Worm (Caenorhabditis elegans) whole organism, L4 larva: ENCODE measurements around the gene unc-105.

Experiments used
- F44E2.7 ChIP-seq: fragments of 200-800 bp; sonication (Bioruptor generic); IDR thresholded peaks from 2 replicates; pipeline ENCODE4 v2.1.2; 2022; ENCODE audit warnings: missing genetic modification characterization, missing compliant biosample characterization
- F49E8.2 ChIP-seq: sonication (generic microtip); optimal IDR thresholded peaks from 2 replicates; lab custom pipeline; 2016; ENCODE audit warnings: missing compliant biosample characterization, mild to moderate bottlenecking, missing genetic modification characterization, borderline replicate concordance
- T26A8.4 ChIP-seq: fragments of 200-800 bp; sonication (Bioruptor generic); IDR thresholded peaks from 2 replicates; pipeline ENCODE4 v1.3.6; 2022; ENCODE audit warnings: missing genetic modification characterization, missing compliant biosample characterization
- Y48G9A.11 ChIP-seq: fragments of 200-800 bp; sonication (Bioruptor generic); IDR thresholded peaks from 2 replicates; pipeline ENCODE4 v1.3.6; 2022; ENCODE audit warnings: missing genetic modification reagents, missing genetic modification characterization, missing compliant biosample characterization
- Y75B8A.6 ChIP-seq: fragments of 200-800 bp; sonication (Bioruptor generic); IDR thresholded peaks from 2 replicates; pipeline ENCODE4 v1.3.6; 2022; ENCODE audit warnings: missing genetic modification reagents, missing genetic modification characterization, missing compliant biosample characterization
- aly-2 ChIP-seq: sonication (generic microtip); optimal IDR thresholded peaks from 2 replicates; lab custom pipeline; 2018; ENCODE audit warnings: missing biosample characterization, missing genetic modification characterization
- ama-1 ChIP-seq: fragments of 150-350 bp; optimal IDR thresholded peaks from 2 replicates; lab custom pipeline; 2014; ENCODE audit warnings: inconsistent platforms, mixed read lengths
- arid-1 ChIP-seq: fragments of 200-800 bp; sonication (Bioruptor generic); conservative IDR thresholded peaks from 2 replicates; pipeline ENCODE4 v1.3.6; 2022; ENCODE audit warnings: missing genetic modification reagents, missing genetic modification characterization, missing compliant biosample characterization
- ctbp-1 ChIP-seq: fragments of 200-800 bp; sonication (Bioruptor generic); IDR thresholded peaks from 2 replicates; pipeline ENCODE4 v1.3.6; 2022; ENCODE audit warnings: missing genetic modification reagents, missing genetic modification characterization, missing compliant biosample characterization
- dpl-1 ChIP-seq: fragments of 150-350 bp; optimal IDR thresholded peaks from 2 replicates; lab custom pipeline; 2014; ENCODE audit warnings: missing biosample characterization, missing genetic modification reagents, missing genetic modification characterization
- duxl-1 ChIP-seq: sonication (generic microtip); optimal IDR thresholded peaks from 2 replicates; lab custom pipeline; 2016; ENCODE audit warnings: mild to moderate bottlenecking, missing genetic modification characterization, moderate library complexity, missing compliant biosample characterization; ENCODE audit not compliant: poor library complexity
- dve-1 ChIP-seq: sonication (generic microtip); optimal IDR thresholded peaks from 2 replicates; lab custom pipeline; 2017; ENCODE audit warnings: antibody characterized with exemption, mild to moderate bottlenecking, missing genetic modification characterization, missing compliant biosample characterization; ENCODE audit not compliant: insufficient read depth
- egl-27 ChIP-seq: sonication (generic microtip); optimal IDR thresholded peaks from 3 replicates; lab custom pipeline; 2017; ENCODE audit warnings: missing biosample characterization, missing genetic modification reagents, missing genetic modification characterization
- egl-43 ChIP-seq: fragments of 200-800 bp; sonication (Bioruptor generic); IDR thresholded peaks from 2 replicates; pipeline ENCODE4 v1.3.6; 2022; ENCODE audit warnings: missing genetic modification reagents, missing genetic modification characterization, missing compliant biosample characterization
- fkh-10 ChIP-seq: fragments of 150-350 bp; optimal IDR thresholded peaks from 2 replicates; lab custom pipeline; 2014; ENCODE audit warnings: missing biosample characterization, missing genetic modification reagents, missing genetic modification characterization
- gei-8 ChIP-seq: fragments of 200-800 bp; sonication (Bioruptor generic); optimal IDR thresholded peaks from 2 replicates; lab custom pipeline; 2018; ENCODE audit warnings: mild to moderate bottlenecking, missing genetic modification characterization, missing compliant biosample characterization
- hif-1 ChIP-seq, 2 experiments: sonication (generic microtip); optimal IDR thresholded peaks; 2 replicates each; lab custom pipeline; 2016 to 2017; ENCODE audit warnings: missing compliant biosample characterization in 2 of 2, missing genetic modification characterization in 2 of 2, missing genetic modification reagents in 2 of 2, missing genotype in 2 of 2, mild to moderate bottlenecking in 1 of 2
- hlh-11 ChIP-seq: fragments of 200-800 bp; sonication (Bioruptor generic); optimal IDR thresholded peaks from 2 replicates; lab custom pipeline; 2018; ENCODE audit warnings: mild to moderate bottlenecking, missing genetic modification characterization, missing compliant biosample characterization
- hlh-30 ChIP-seq: sonication (generic microtip); optimal IDR thresholded peaks from 2 replicates; lab custom pipeline; 2017; ENCODE audit warnings: antibody characterized with exemption, mild to moderate bottlenecking, missing genetic modification characterization, missing compliant biosample characterization; ENCODE audit not compliant: insufficient read depth
- lin-1 ChIP-seq: fragments of 200-800 bp; sonication (Bioruptor generic); IDR thresholded peaks from 2 replicates; pipeline ENCODE4 v1.3.6; 2022; ENCODE audit warnings: missing genetic modification reagents, missing genetic modification characterization, missing compliant biosample characterization
- lin-13 ChIP-seq: fragments of 150-350 bp; optimal IDR thresholded peaks from 2 replicates; lab custom pipeline; 2014; ENCODE audit warnings: missing biosample characterization, missing genetic modification reagents, missing genetic modification characterization
- lin-29 ChIP-seq: fragments of 200-800 bp; sonication (Bioruptor generic); IDR thresholded peaks from 2 replicates; pipeline ENCODE4 v1.3.6; 2022; ENCODE audit warnings: missing genetic modification reagents, missing genetic modification characterization, missing compliant biosample characterization
- lin-38 ChIP-seq: fragments of 200-800 bp; sonication (Bioruptor generic); IDR thresholded peaks from 2 replicates; pipeline ENCODE4 v1.3.6; 2022; ENCODE audit warnings: missing genetic modification reagents, missing genetic modification characterization, missing compliant biosample characterization
- lsy-2 ChIP-seq, 2 experiments: fragments of 150-350 bp in 1 of 2; sonication (generic microtip) in 1 of 2; optimal IDR thresholded peaks; 2 replicates each; lab custom pipeline; 2014 to 2017; ENCODE audit warnings: missing biosample characterization in 2 of 2, missing genetic modification characterization in 2 of 2
- madf-5 ChIP-seq, 2 experiments: fragments of 200-800 bp; sonication (Bioruptor generic); IDR thresholded peaks; 2 replicates each; pipeline ENCODE4 v1.3.6; 2022; ENCODE audit warnings: missing compliant biosample characterization in 2 of 2, missing genetic modification characterization in 2 of 2
- mep-1 ChIP-seq: fragments of 150-350 bp; sonication (generic microtip); optimal IDR thresholded peaks from 3 replicates; lab custom pipeline; 2014; ENCODE audit warnings: missing biosample characterization, missing genetic modification characterization
- mes-2 ChIP-seq: sonication (generic microtip); optimal IDR thresholded peaks from 2 replicates; lab custom pipeline; 2016; ENCODE audit warnings: missing genotype, mild to moderate bottlenecking, missing genetic modification characterization, missing compliant biosample characterization; ENCODE audit not compliant: poor library complexity, severe bottlenecking
- mxl-3 ChIP-seq: fragments of 200-800 bp; sonication (Bioruptor generic); optimal IDR thresholded peaks from 2 replicates; lab custom pipeline; 2018; ENCODE audit warnings: mild to moderate bottlenecking, missing genetic modification characterization, missing compliant biosample characterization
- nhr-10 ChIP-seq: fragments of 150-350 bp; optimal IDR thresholded peaks from 2 replicates; lab custom pipeline; 2014; ENCODE audit warnings: missing biosample characterization, missing genetic modification characterization
- nhr-111 ChIP-seq: fragments of 200-800 bp; sonication (Bioruptor generic); optimal IDR thresholded peaks from 2 replicates; lab custom pipeline; 2018; ENCODE audit warnings: mild to moderate bottlenecking, missing genetic modification characterization, missing compliant biosample characterization
- nhr-28 ChIP-seq: fragments of 150-350 bp; optimal IDR thresholded peaks from 2 replicates; lab custom pipeline; 2014; ENCODE audit warnings: missing biosample characterization, missing genetic modification characterization
- nhr-48 ChIP-seq: sonication (generic microtip); optimal IDR thresholded peaks from 2 replicates; lab custom pipeline; 2016; ENCODE audit warnings: mild to moderate bottlenecking, missing genetic modification characterization, missing compliant biosample characterization
- nhr-6 ChIP-seq: fragments of 150-350 bp; optimal IDR thresholded peaks from 2 replicates; lab custom pipeline; 2014; ENCODE audit warnings: missing biosample characterization, missing genetic modification characterization
- nhr-76 ChIP-seq: fragments of 150-350 bp; optimal IDR thresholded peaks from 2 replicates; lab custom pipeline; 2014; ENCODE audit warnings: missing biosample characterization, missing genetic modification characterization
- nhr-77 ChIP-seq: fragments of 150-350 bp; optimal IDR thresholded peaks from 2 replicates; lab custom pipeline; 2014; ENCODE audit warnings: missing biosample characterization, missing genetic modification characterization
- pha-4 ChIP-seq, 2 experiments: fragments of 150-350 bp in 1 of 2; fragments of 200-800 bp in 1 of 2; sonication (Bioruptor generic) in 1 of 2; IDR thresholded peaks in 1 of 2; optimal IDR thresholded peaks in 1 of 2; 2 replicates each; pipeline versions ENCODE4 v1.3.6 to Lab custom; 2014 to 2022; ENCODE audit warnings: missing genetic modification characterization in 2 of 2, missing genetic modification reagents in 2 of 2, missing biosample characterization in 1 of 2, missing compliant biosample characterization in 1 of 2
- php-3 ChIP-seq: fragments of 200-800 bp; sonication (Bioruptor generic); IDR thresholded peaks from 2 replicates; pipeline ENCODE4 v1.3.6; 2022; ENCODE audit warnings: missing genetic modification reagents, missing genetic modification characterization, missing compliant biosample characterization
- rbr-2 ChIP-seq: sonication (generic microtip); optimal IDR thresholded peaks from 2 replicates; lab custom pipeline; 2016; ENCODE audit warnings: missing genotype, missing genetic modification characterization, missing compliant biosample characterization
- saeg-2 ChIP-seq: fragments of 200-800 bp; sonication (Bioruptor generic); IDR thresholded peaks from 2 replicates; pipeline ENCODE4 v1.3.6; 2022; ENCODE audit warnings: missing genetic modification reagents, missing genetic modification characterization, missing compliant biosample characterization
- snpc-4 ChIP-seq: fragments of 150-350 bp; optimal IDR thresholded peaks from 2 replicates; lab custom pipeline; 2014; ENCODE audit warnings: missing biosample characterization, missing genetic modification characterization
- unc-130 ChIP-seq: sonication (generic microtip); optimal IDR thresholded peaks from 2 replicates; lab custom pipeline; 2016; ENCODE audit warnings: missing genetic modification reagents, missing genetic modification characterization, missing compliant biosample characterization
- unc-62 ChIP-seq, 3 experiments: fragments of 150-350 bp in 1 of 3; sonication (generic microtip); optimal IDR thresholded peaks in 2 of 3; peaks in 1 of 3; 1 replicate in 1 of 3; 2 replicates in 2 of 3; lab custom pipeline; 2014 to 2017; ENCODE audit warnings: missing biosample characterization in 3 of 3, missing genetic modification characterization in 3 of 3, missing genetic modification reagents in 3 of 3, missing genotype in 1 of 3

The unc-105 gene

DNA sequence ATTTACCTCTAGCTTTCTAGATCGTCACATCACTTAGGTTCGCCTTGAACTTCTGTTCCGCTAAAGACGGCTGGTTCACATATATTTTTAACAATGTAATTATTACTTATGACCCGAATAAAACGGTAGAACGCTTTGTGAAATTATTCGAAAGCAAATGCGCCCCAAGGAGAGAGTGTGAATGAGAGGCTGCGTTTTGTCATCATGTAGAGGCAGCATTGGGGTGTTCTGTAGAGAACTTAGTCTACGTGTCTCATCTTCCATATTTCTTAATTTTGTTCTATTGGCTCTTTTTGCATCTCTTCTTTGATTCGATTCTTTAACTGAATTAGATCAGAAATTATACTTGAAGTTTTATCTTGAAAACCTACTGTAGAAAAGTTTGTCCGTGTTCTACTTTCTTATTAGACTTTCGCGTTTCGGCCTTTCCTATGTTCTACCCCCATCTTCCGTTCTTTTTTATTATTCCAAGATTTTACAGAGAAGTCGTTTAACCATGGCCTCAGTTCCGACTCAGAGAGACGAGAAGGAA, 21.8 kb downstream of the unc-105 start, which contains the start of gene cdc-48.2:
TSS of gene cdc-48.2 (plus strand) at position 482 of the 532 bp plus-strand sequence.
- TF ChIP-seq F44E2.7 (GFP tag; lab: Robert Waterston, UW) (no peak), mxl-3 (peak; percentile 7), lsy-2 (tag; optimal IDR thresholded peaks at IDR 0.05; lab: Kevin White, UChicago) (peak in 1 of 2 experiments; percentile 62), mes-2 (tag; lab: Kevin White, UChicago) (peak; percentile 35), lin-29 (no peak), nhr-76 (tag; lab: Kevin White, UChicago) (no peak), hif-1 (tag; optimal IDR thresholded peaks at IDR 0.05; lab: Kevin White, UChicago) (no peak), dpl-1 (GFP tag; lab: Kevin White, UChicago) (no peak), lin-38 (GFP tag; lab: Robert Waterston, UW) (peak; percentile 48), ctbp-1 (GFP tag; lab: Robert Waterston, UW) (0 out of 2 replicates have a peak, but pooled peaks have one; percentile 28), T26A8.4 (GFP tag; lab: Robert Waterston, UW) (no peak)
- TF ChIP-seq, all 104 proteins: peak for 5

ce11 chrII:8141135-8141534, 24.9 kb downstream of the unc-105 start:
- TF ChIP-seq aly-2 (tag; lab: Kevin White, UChicago) (peak; percentile 67), lin-1 (GFP tag; lab: Robert Waterston, UW) (no peak), saeg-2 (no peak), arid-1 (0 out of 2 replicates have a peak, but pooled peaks have one; percentile 10), mes-2 (tag; lab: Kevin White, UChicago) (peak; percentile 5), F44E2.7 (GFP tag; lab: Robert Waterston, UW) (no peak), F49E8.2 (peak; percentile 1), lin-38 (GFP tag; lab: Robert Waterston, UW) (peak; percentile 51)

DNA sequence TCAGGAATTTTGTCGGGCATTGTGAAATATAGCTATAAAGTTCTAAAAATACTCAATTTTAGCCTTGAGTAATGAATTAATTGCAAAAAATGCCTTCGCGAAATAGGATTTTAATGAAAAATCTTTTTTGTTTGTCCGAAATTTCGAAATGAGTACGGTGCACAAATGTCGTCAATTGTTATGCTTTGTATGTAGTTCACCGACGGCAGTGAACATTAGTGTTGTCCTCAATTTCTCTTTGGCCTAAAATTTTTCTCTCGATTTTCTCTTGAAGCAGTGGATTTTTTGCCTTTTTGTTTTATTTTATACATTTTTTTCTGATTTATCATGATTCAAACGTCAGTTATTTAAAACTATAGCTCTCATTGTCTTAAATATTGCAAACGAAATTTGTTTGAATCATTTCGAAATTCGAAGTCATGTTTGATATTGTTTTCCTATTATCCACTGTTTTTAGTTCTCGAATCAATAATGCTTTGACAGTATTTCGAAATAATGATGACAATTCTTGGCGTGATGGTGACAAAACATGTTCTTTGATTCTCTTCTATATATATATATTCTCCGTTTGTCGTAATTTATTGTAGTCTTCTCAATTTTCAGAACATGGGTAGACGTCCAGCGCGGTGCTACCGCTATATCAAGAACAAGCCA, 27.1 kb downstream of the unc-105 start, which contains the start of the genes ints-11 and rpl-10:
TSS of gene ints-11 (minus strand) at position 201 of the 654 bp plus-strand sequence.
TSS of gene rpl-10 (plus strand) at position 604 of the 654 bp plus-strand sequence.
- TF ChIP-seq egl-43 (GFP tag; lab: Robert Waterston, UW) (no peak), nhr-111 (GFP tag; lab: Kevin White, UChicago) (no peak), nhr-6 (tag; lab: Kevin White, UChicago) (peak; percentile 10), egl-27 (tag; lab: Kevin White, UChicago) (no peak), unc-130 (GFP tag; lab: Kevin White, UChicago) (no peak), hlh-11 (tag; lab: Kevin White, UChicago) (no peak), dpl-1 (GFP tag; lab: Kevin White, UChicago) (peak; percentile 68), pha-4 (GFP tag; IDR thresholded peaks at IDR 0.05; lab: Robert Waterston, UW) (no peak), pha-4 (tag; optimal IDR thresholded peaks at IDR 0.05; lab: Kevin White, UChicago) (no peak), ama-1 (lab: Kevin White, UChicago) (no peak), lin-13 (GFP tag; lab: Kevin White, UChicago) (no peak), nhr-10 (tag; lab: Kevin White, UChicago) (no peak), lin-38 (GFP tag; lab: Robert Waterston, UW) (peak; percentile 58), mes-2 (tag; lab: Kevin White, UChicago) (peak; percentile 69), Y48G9A.11 (GFP tag; lab: Robert Waterston, UW) (no peak), nhr-48 (no peak), lsy-2 (tag; optimal IDR thresholded peaks at IDR 0.05; lab: Kevin White, UChicago) (peak in 1 of 2 experiments; percentile 97), nhr-28 (peak; percentile 7), hlh-30 (tag; lab: Kevin White, UChicago) (peak; percentile 51), fkh-10 (GFP tag; lab: Kevin White, UChicago) (no peak), Y75B8A.6 (no peak), unc-62 (GFP tag; optimal IDR thresholded peaks at IDR 0.05 in 1 of 2; lab: Kevin White, UChicago) (no peak), unc-62 (tag; optimal IDR thresholded peaks at IDR 0.05; lab: Kevin White, UChicago) (no peak), php-3 (GFP tag; lab: Robert Waterston, UW) (no peak), hif-1 (tag; optimal IDR thresholded peaks at IDR 0.05; lab: Kevin White, UChicago) (no peak), madf-5 (GFP tag; IDR thresholded peaks at IDR 0.05; lab: Robert Waterston, UW) (no peak), rbr-2 (tag; lab: Kevin White, UChicago) (no peak), gei-8 (GFP tag; lab: Kevin White, UChicago) (no peak), mep-1 (peak; percentile 25), snpc-4 (no peak), nhr-77 (no peak), duxl-1 (no peak), dve-1 (peak; percentile 20)
- TF ChIP-seq, all 104 proteins: peak for 9
